Fruit fly (Drosophila melanogaster) whole organism, embryonic: ENCODE data around the gene CG42835.

Experiments
- CG11695 ChIP-seq: fragments of 200-800 bp; sonication (Bioruptor generic); IDR thresholded peaks from 3 replicates; pipeline ENCODE4 v1.3.6; 2022; ENCODE audit warnings: missing biosample characterization, missing genetic modification characterization
- CG12219 ChIP-seq: fragments of 200-800 bp; sonication (Bioruptor generic); optimal IDR thresholded peaks from 3 replicates; lab custom pipeline; 2018; ENCODE audit warnings: missing biosample characterization, mild to moderate bottlenecking, missing genetic modification characterization
- CG12236 ChIP-seq: fragments of 200-800 bp; sonication (Bioruptor generic); optimal IDR thresholded peaks from 2 replicates; lab custom pipeline; 2016; ENCODE audit warnings: missing biosample characterization, missing genetic modification characterization
- CG13424 ChIP-seq: fragments of 200-800 bp; sonication (Bioruptor generic); optimal IDR thresholded peaks from 2 replicates; lab custom pipeline; 2019; ENCODE audit warnings: missing biosample characterization, mild to moderate bottlenecking, missing genetic modification characterization, moderate library complexity
- CG14050 ChIP-seq: fragments of 200-800 bp; sonication (Bioruptor generic); IDR thresholded peaks from 3 replicates; pipeline ENCODE4 v1.3.6; 2022; ENCODE audit warnings: missing biosample characterization, missing genetic modification characterization
- CG14441 ChIP-seq: fragments of 200-800 bp; sonication (Bioruptor generic); IDR thresholded peaks from 2 replicates; pipeline ENCODE4 v1.3.6; 2022; ENCODE audit warnings: missing biosample characterization, missing genetic modification characterization
- CG1603 ChIP-seq: fragments of 200-800 bp; sonication (Bioruptor generic); optimal IDR thresholded peaks from 2 replicates; lab custom pipeline; 2019; ENCODE audit warnings: missing biosample characterization, mild to moderate bottlenecking, missing genetic modification characterization, moderate library complexity
- CG17359 ChIP-seq: fragments of 200-800 bp; sonication (Bioruptor generic); optimal IDR thresholded peaks from 3 replicates; lab custom pipeline; 2018; ENCODE audit warnings: missing biosample characterization, mild to moderate bottlenecking, missing genetic modification characterization, moderate library complexity
- CG3065 ChIP-seq: fragments of 200-800 bp; sonication (Bioruptor generic); optimal IDR thresholded peaks from 2 replicates; lab custom pipeline; 2016; ENCODE audit warnings: missing biosample characterization, missing genetic modification characterization
- CG6272 ChIP-seq: fragments of 200-800 bp; sonication (Bioruptor generic); IDR thresholded peaks from 2 replicates; pipeline ENCODE4 v1.3.6; 2022; ENCODE audit warnings: missing biosample characterization, missing genetic modification characterization
- CG6689 ChIP-seq: fragments of 200-800 bp; sonication (Bioruptor generic); IDR thresholded peaks from 2 replicates; pipeline ENCODE4 v1.3.6; 2022; ENCODE audit warnings: missing biosample characterization, missing genetic modification characterization
- CG7556 ChIP-seq: fragments of 200-800 bp; sonication (Bioruptor generic); optimal IDR thresholded peaks from 2 replicates; lab custom pipeline; 2017; ENCODE audit warnings: missing biosample characterization, mild to moderate bottlenecking, missing genetic modification characterization
- CG9437 ChIP-seq: fragments of 200-800 bp; sonication (Bioruptor generic); optimal IDR thresholded peaks from 2 replicates; lab custom pipeline; 2018; ENCODE audit warnings: missing biosample characterization, mild to moderate bottlenecking, missing genetic modification characterization
- CHES-1-like ChIP-seq: fragments of 200-800 bp; sonication (Bioruptor generic); optimal IDR thresholded peaks from 2 replicates; lab custom pipeline; 2016; ENCODE audit warnings: missing biosample characterization, missing genetic modification characterization
- CoRest ChIP-seq: fragments of 200-800 bp; sonication (Bioruptor generic); optimal IDR thresholded peaks from 3 replicates; lab custom pipeline; 2018; ENCODE audit warnings: missing biosample characterization, mild to moderate bottlenecking, missing genetic modification characterization, moderate library complexity
- Dp ChIP-seq: fragments of 200-800 bp; sonication (Bioruptor generic); optimal IDR thresholded peaks from 2 replicates; lab custom pipeline; 2018; ENCODE audit warnings: missing biosample characterization, mild to moderate bottlenecking, missing genetic modification characterization, moderate library complexity
- Hmx ChIP-seq: fragments of 200-800 bp; sonication (Bioruptor generic); optimal IDR thresholded peaks from 2 replicates; lab custom pipeline; 2016; ENCODE audit warnings: missing biosample characterization, missing genetic modification characterization
- Hr78 ChIP-seq, 2 experiments: fragments of 200-800 bp in 1 of 2; fragments of >200 bp in 1 of 2; sonication (Bioruptor generic) in 1 of 2; optimal IDR thresholded peaks; 2 replicates each; lab custom pipeline; 2017 to 2019; ENCODE audit warnings: missing biosample characterization in 2 of 2, missing genetic modification characterization in 2 of 2, mild to moderate bottlenecking in 1 of 2, moderate library complexity in 1 of 2
- Lhr ChIP-seq: fragments of 200-800 bp; sonication (Bioruptor generic); optimal IDR thresholded peaks from 3 replicates; lab custom pipeline; 2017; ENCODE audit warnings: mild to moderate bottlenecking, missing biosample characterization, missing genetic modification reagents, missing genetic modification characterization
- NC2α ChIP-seq: fragments of 200-800 bp; sonication (Bioruptor generic); optimal IDR thresholded peaks from 2 replicates; lab custom pipeline; 2016; ENCODE audit warnings: missing biosample characterization, missing genetic modification characterization
- Nf-YA ChIP-seq: fragments of 200-800 bp; sonication (Bioruptor generic); IDR thresholded peaks from 2 replicates; pipeline ENCODE4 v1.3.6; 2022; ENCODE audit warnings: missing biosample characterization, missing genetic modification characterization
- Pdp1 ChIP-seq, 2 experiments: fragments of 200-800 bp; sonication (Bioruptor generic); optimal IDR thresholded peaks; 3 replicates each; lab custom pipeline; 2016; ENCODE audit warnings: missing biosample characterization in 2 of 2, missing genetic modification characterization in 2 of 2, mild to moderate bottlenecking in 1 of 2, moderate library complexity in 1 of 2
- Poxn ChIP-seq: fragments of 200-800 bp; sonication (Bioruptor generic); IDR thresholded peaks from 2 replicates; pipeline ENCODE4 v1.3.6; 2022; ENCODE audit warnings: missing biosample characterization, missing genetic modification characterization
- Scr ChIP-seq: fragments of 200-800 bp; sonication (Bioruptor generic); IDR thresholded peaks from 2 replicates; pipeline ENCODE4 v1.3.6; 2022; ENCODE audit warnings: missing biosample characterization, missing genetic modification characterization; ENCODE audit not compliant: partially characterized antibody
- Sox100B ChIP-seq: fragments of 200-800 bp; sonication (Bioruptor generic); optimal IDR thresholded peaks from 3 replicates; lab custom pipeline; 2018; ENCODE audit warnings: missing biosample characterization, mild to moderate bottlenecking, missing genetic modification characterization
- Ssrp ChIP-seq: fragments of 200-800 bp; sonication (Bioruptor generic); optimal IDR thresholded peaks from 2 replicates; lab custom pipeline; 2018; ENCODE audit warnings: missing biosample characterization, mild to moderate bottlenecking, missing genetic modification characterization, moderate library complexity
- Xbp1 ChIP-seq: fragments of 200-800 bp; sonication (Bioruptor generic); optimal IDR thresholded peaks from 3 replicates; lab custom pipeline; 2016; ENCODE audit warnings: missing biosample characterization, mild to moderate bottlenecking, missing genetic modification characterization
- bbx ChIP-seq: fragments of 200-800 bp; sonication (Bioruptor generic); IDR thresholded peaks from 2 replicates; pipeline ENCODE4 v1.3.6; 2022; ENCODE audit warnings: missing biosample characterization, missing genetic modification characterization; ENCODE audit not compliant: partially characterized antibody
- croc ChIP-seq: fragments of 200-800 bp; sonication (Bioruptor generic); conservative IDR thresholded peaks from 3 replicates; pipeline ENCODE4 v1.3.6; 2022; ENCODE audit warnings: missing biosample characterization, missing genetic modification characterization
- crol ChIP-seq: fragments of 200-800 bp; sonication (Bioruptor generic); IDR thresholded peaks from 2 replicates; pipeline ENCODE4 v1.3.6; 2022; ENCODE audit warnings: missing biosample characterization, missing genetic modification characterization
- emc ChIP-seq: fragments of 200-800 bp; sonication (Bioruptor generic); optimal IDR thresholded peaks from 2 replicates; lab custom pipeline; 2016; ENCODE audit warnings: missing biosample characterization, missing genetic modification characterization
- ftz-f1 ChIP-seq: fragments of 200-800 bp; sonication (Bioruptor generic); optimal IDR thresholded peaks from 2 replicates; lab custom pipeline; 2016; ENCODE audit warnings: missing biosample characterization, missing genetic modification characterization
- hbn ChIP-seq: fragments of 200-800 bp; sonication (Bioruptor generic); IDR thresholded peaks from 2 replicates; pipeline ENCODE4 v1.3.6; 2022; ENCODE audit warnings: missing biosample characterization, missing genetic modification characterization; ENCODE audit not compliant: partially characterized antibody
- hkb ChIP-seq, 2 experiments: fragments of 200-800 bp in 1 of 2; fragments of >200 bp in 1 of 2; sonication (Bioruptor generic) in 1 of 2; IDR thresholded peaks in 1 of 2; optimal IDR thresholded peaks in 1 of 2; 2 replicates each; pipeline versions ENCODE4 v1.3.6 to Lab custom; 2017 to 2022; ENCODE audit warnings: missing biosample characterization in 1 of 2, missing genetic modification characterization in 1 of 2
- hth ChIP-seq: fragments of >200 bp; optimal IDR thresholded peaks from 2 replicates; lab custom pipeline; 2017; ENCODE audit warnings: inconsistent platforms
- inv ChIP-seq: fragments of 200-800 bp; sonication (Bioruptor generic); IDR thresholded peaks from 2 replicates; pipeline ENCODE4 v1.3.6; 2022; ENCODE audit warnings: missing biosample characterization, missing genetic modification characterization; ENCODE audit not compliant: partially characterized antibody
- kay ChIP-seq: fragments of 200-800 bp; sonication (Bioruptor generic); optimal IDR thresholded peaks from 2 replicates; lab custom pipeline; 2016; ENCODE audit warnings: missing biosample characterization, missing genetic modification characterization
- kni ChIP-seq: fragments of 200-800 bp; sonication (Bioruptor generic); optimal IDR thresholded peaks from 3 replicates; lab custom pipeline; 2017; ENCODE audit warnings: mild to moderate bottlenecking, missing biosample characterization, missing genetic modification reagents, missing genetic modification characterization
- lbe ChIP-seq: fragments of 200-800 bp; sonication (Bioruptor generic); optimal IDR thresholded peaks from 2 replicates; lab custom pipeline; 2016; ENCODE audit warnings: missing biosample characterization, mild to moderate bottlenecking, missing genetic modification characterization
- lov ChIP-seq, 2 experiments: fragments of 200-800 bp in 1 of 2; fragments of >200 bp in 1 of 2; sonication (Bioruptor generic) in 1 of 2; IDR thresholded peaks in 1 of 2; optimal IDR thresholded peaks in 1 of 2; 2 replicates in 1 of 2; 3 replicates in 1 of 2; pipeline versions ENCODE4 v1.3.6 to Lab custom; 2017 to 2022; ENCODE audit warnings: missing biosample characterization in 1 of 2, missing genetic modification characterization in 1 of 2
- org-1 ChIP-seq: fragments of 200-800 bp; sonication (Bioruptor generic); optimal IDR thresholded peaks from 2 replicates; lab custom pipeline; 2017; ENCODE audit warnings: missing biosample characterization, missing genetic modification characterization
- rib ChIP-seq: fragments of 200-800 bp; sonication (Bioruptor generic); IDR thresholded peaks from 2 replicates; pipeline ENCODE4 v1.3.6; 2022; ENCODE audit warnings: missing biosample characterization, missing genetic modification characterization
- scrt ChIP-seq: fragments of 200-800 bp; sonication (Bioruptor generic); optimal IDR thresholded peaks from 2 replicates; lab custom pipeline; 2018; ENCODE audit warnings: missing biosample characterization, mild to moderate bottlenecking, missing genetic modification characterization, moderate library complexity
- sd ChIP-seq: fragments of 200-800 bp; sonication (Bioruptor generic); optimal IDR thresholded peaks from 3 replicates; lab custom pipeline; 2018; ENCODE audit warnings: missing biosample characterization, mild to moderate bottlenecking, missing genetic modification characterization, moderate library complexity
- seq ChIP-seq: fragments of 200-800 bp; sonication (Bioruptor generic); IDR thresholded peaks from 2 replicates; pipeline ENCODE4 v1.3.6; 2022; ENCODE audit warnings: missing biosample characterization, missing genetic modification characterization
- sim ChIP-seq: fragments of 200-800 bp; sonication (Bioruptor generic); IDR thresholded peaks from 2 replicates; pipeline ENCODE4 v1.3.6; 2022; ENCODE audit warnings: missing biosample characterization, missing genetic modification characterization
- ssp ChIP-seq: fragments of 200-800 bp; sonication (Bioruptor generic); IDR thresholded peaks from 2 replicates; pipeline ENCODE4 v1.3.6; 2022; ENCODE audit warnings: missing biosample characterization, missing genetic modification characterization

The CG42835 gene

dm6 chr3R:17385329-17386019 is 35.0 kb upstream of the CG42835 start (continued):
- peak; percentile 29; the same call in 1 of the 2 replicates for TF ChIP-seq bbx (GFP tag; lab: Robert Waterston, UW)
- peak; percentile 53 for TF ChIP-seq CG17359
- no peak for TF ChIP-seq CG3065 (GFP tag; lab: Kevin White, UChicago)
- no peak for TF ChIP-seq hbn (GFP tag; lab: Robert Waterston, UW)
- no peak for TF ChIP-seq crol (GFP tag; lab: Robert Waterston, UW)
- peak; percentile 20; the same call in 2 of the 3 replicates for TF ChIP-seq CG14050 (GFP tag; lab: Robert Waterston, UW)
- peak; percentile 30 for TF ChIP-seq Scr (GFP tag; lab: Robert Waterston, UW)
- no peak for TF ChIP-seq hth (lab: Kevin White, UChicago)
- no peak; the same call in 1 of the 2 replicates for TF ChIP-seq Nf-YA (GFP tag; lab: Robert Waterston, UW)
- peak; percentile 53; the same call in 2 of the 3 replicates for TF ChIP-seq CG11695
- peak; percentile 19 for TF ChIP-seq CG12219 (GFP tag; lab: Kevin White, UChicago)
- no peak for TF ChIP-seq emc
- TF ChIP-seq Poxn (GFP tag; lab: Robert Waterston, UW): 0 out of 2 replicates have a peak, but pooled peaks have one; percentile 38
- peak; percentile 37 for TF ChIP-seq CG7556
- peak; percentile 74 for TF ChIP-seq CHES-1-like (GFP tag; lab: Kevin White, UChicago)
- peak; percentile 75 for TF ChIP-seq Lhr (GFP tag; lab: Kevin White, UChicago)
- peak; percentile 34 to 81 for TF ChIP-seq Pdp1 (GFP tag; optimal IDR thresholded peaks at IDR 0.05; lab: Kevin White, UChicago)
- TF ChIP-seq CG6689: peak; percentile 56; the same call in 1 of the 2 replicates
- TF ChIP-seq lbe (GFP tag; lab: Kevin White, UChicago): no peak
- peak; percentile 61 for TF ChIP-seq CG13424 (tag; lab: Kevin White, UChicago)
- TF ChIP-seq Hmx: no peak
- TF ChIP-seq ftz-f1 (GFP tag; lab: Kevin White, UChicago): peak; percentile 81
- TF ChIP-seq CG1603 (tag; lab: Kevin White, UChicago): peak; percentile 91
- peak; percentile 38 for TF ChIP-seq org-1
- peak; percentile 34 for TF ChIP-seq scrt (GFP tag; lab: Kevin White, UChicago)
- peak; percentile 97 for TF ChIP-seq Dp (GFP tag; lab: Kevin White, UChicago)
- TF ChIP-seq CG12236 (GFP tag; lab: Kevin White, UChicago): no peak
- no peak for TF ChIP-seq kni (GFP tag; lab: Kevin White, UChicago)
- no peak for TF ChIP-seq Ssrp (tag; lab: Kevin White, UChicago)
- peak; percentile 76 for TF ChIP-seq Xbp1 (GFP tag; lab: Kevin White, UChicago)
- TF ChIP-seq seq (GFP tag; lab: Robert Waterston, UW): peak; percentile 68
- no peak for TF ChIP-seq sim (GFP tag; lab: Robert Waterston, UW)
- no peak for TF ChIP-seq NC2α (GFP tag; lab: Kevin White, UChicago)
- TF ChIP-seq hkb (optimal IDR thresholded peaks at IDR 0.05; lab: Kevin White, UChicago): peak; percentile 43
- peak; percentile 52; the same call in 1 of the 2 replicates for TF ChIP-seq hkb (GFP tag; IDR thresholded peaks at IDR 0.05; lab: Robert Waterston, UW)
- peak; percentile 57; the same call in 1 of the 2 replicates for TF ChIP-seq ssp
- TF ChIP-seq inv (GFP tag; lab: Robert Waterston, UW): no peak
- TF ChIP-seq Hr78 (GFP tag; optimal IDR thresholded peaks at IDR 0.05; lab: Kevin White, UChicago): no peak
- TF ChIP-seq lov (optimal IDR thresholded peaks at IDR 0.05; lab: Kevin White, UChicago): no peak
- peak; percentile 66; the same call in 2 of the 3 replicates for TF ChIP-seq lov (GFP tag; IDR thresholded peaks at IDR 0.05; lab: Robert Waterston, UW)
- TF ChIP-seq CG14441 (GFP tag; lab: Robert Waterston, UW): peak; percentile 63
- TF ChIP-seq croc (GFP tag; lab: Robert Waterston, UW): no peak
- 0 out of 2 replicates have a peak, but pooled peaks have one; percentile 49 for TF ChIP-seq rib (GFP tag; lab: Robert Waterston, UW)
- peak; percentile 72 for TF ChIP-seq sd (tag; lab: Kevin White, UChicago)
- no peak for TF ChIP-seq CG6272 (GFP tag; lab: Robert Waterston, UW)
- peak; percentile 33 for TF ChIP-seq Sox100B (GFP tag; lab: Kevin White, UChicago)
- TF ChIP-seq kay: peak; percentile 28
- peak; percentile 55 for TF ChIP-seq CG9437 (GFP tag; lab: Kevin White, UChicago)
- TF ChIP-seq CoRest: peak; percentile 69
